Fruit fly (Drosophila melanogaster) whole organism, embryonic: Measurements from ENCODE around the gene pygo.

Source experiments
- ATbp ChIP-seq: fragments of 200-800 bp; sonication (Bioruptor generic); optimal IDR thresholded peaks from 2 replicates; lab custom pipeline; 2017; ENCODE audit warnings: missing biosample characterization, mild to moderate bottlenecking, missing genetic modification characterization, missing genetic modification reagents
- Aef1 ChIP-seq: fragments of 200-800 bp; sonication (Bioruptor generic); IDR thresholded peaks from 3 replicates; pipeline ENCODE4 v1.3.6; 2022; ENCODE audit warnings: missing biosample characterization, missing genetic modification characterization
- BEAF-32 ChIP-seq: fragments of 200-800 bp; sonication (Bioruptor generic); optimal IDR thresholded peaks from 3 replicates; lab custom pipeline; 2017; ENCODE audit warnings: missing biosample characterization, missing genetic modification characterization, mild to moderate bottlenecking, moderate library complexity, missing genetic modification reagents
- CG10147 ChIP-seq: fragments of 200-800 bp; sonication (Bioruptor generic); optimal IDR thresholded peaks from 2 replicates; lab custom pipeline; 2019; ENCODE audit warnings: missing biosample characterization, mild to moderate bottlenecking, missing genetic modification characterization, moderate library complexity
- CG11696 ChIP-seq: fragments of 200-800 bp; sonication (Bioruptor generic); IDR thresholded peaks from 2 replicates; pipeline ENCODE4 v1.3.6; 2022; ENCODE audit warnings: missing biosample characterization, missing genetic modification characterization
- CG12219 ChIP-seq: fragments of 200-800 bp; sonication (Bioruptor generic); optimal IDR thresholded peaks from 3 replicates; lab custom pipeline; 2018; ENCODE audit warnings: missing biosample characterization, mild to moderate bottlenecking, missing genetic modification characterization
- CG12299 ChIP-seq: fragments of 200-800 bp; sonication (Bioruptor generic); optimal IDR thresholded peaks from 2 replicates; lab custom pipeline; 2018; ENCODE audit warnings: missing biosample characterization, mild to moderate bottlenecking, missing genetic modification characterization
- CG13296 ChIP-seq: fragments of 200-800 bp; sonication (Bioruptor generic); optimal IDR thresholded peaks from 3 replicates; lab custom pipeline; 2018; ENCODE audit warnings: missing biosample characterization, mild to moderate bottlenecking, missing genetic modification characterization
- CG13424 ChIP-seq: fragments of 200-800 bp; sonication (Bioruptor generic); optimal IDR thresholded peaks from 2 replicates; lab custom pipeline; 2019; ENCODE audit warnings: missing biosample characterization, mild to moderate bottlenecking, missing genetic modification characterization, moderate library complexity
- CG13894 ChIP-seq: fragments of 200-800 bp; sonication (Bioruptor generic); optimal IDR thresholded peaks from 3 replicates; lab custom pipeline; 2018; ENCODE audit warnings: missing biosample characterization, mild to moderate bottlenecking, missing genetic modification characterization, moderate library complexity
- CG14014 ChIP-seq: fragments of 200-800 bp; sonication (Bioruptor generic); IDR thresholded peaks from 2 replicates; pipeline ENCODE4 v1.3.6; 2022; ENCODE audit warnings: missing biosample characterization, missing genetic modification characterization
- CG15514 ChIP-seq: fragments of 200-800 bp; sonication (Bioruptor generic); optimal IDR thresholded peaks from 3 replicates; lab custom pipeline; 2017; ENCODE audit warnings: missing biosample characterization, missing genetic modification characterization, mild to moderate bottlenecking, moderate library complexity, missing genetic modification reagents
- CG15601 ChIP-seq: fragments of 200-800 bp; sonication (Bioruptor generic); optimal IDR thresholded peaks from 3 replicates; lab custom pipeline; 2019; ENCODE audit warnings: missing biosample characterization, mild to moderate bottlenecking, missing genetic modification characterization, moderate library complexity
- CG16813 ChIP-seq: fragments of 200-800 bp; sonication (Bioruptor generic); IDR thresholded peaks from 3 replicates; pipeline ENCODE4 v1.3.6; 2022; ENCODE audit warnings: missing biosample characterization, missing genetic modification characterization; ENCODE audit not compliant: partially characterized antibody
- CG17568 ChIP-seq: fragments of 200-800 bp; sonication (Bioruptor generic); optimal IDR thresholded peaks from 2 replicates; lab custom pipeline; 2018; ENCODE audit warnings: missing biosample characterization, mild to moderate bottlenecking, missing genetic modification characterization, moderate library complexity
- CG18011 ChIP-seq: fragments of 200-800 bp; sonication (Bioruptor generic); optimal IDR thresholded peaks from 2 replicates; lab custom pipeline; 2017; ENCODE audit warnings: missing biosample characterization, missing genetic modification characterization, mild to moderate bottlenecking, moderate library complexity, missing genotype
- CG2678 ChIP-seq: fragments of 200-800 bp; sonication (Bioruptor generic); optimal IDR thresholded peaks from 3 replicates; lab custom pipeline; 2019; ENCODE audit warnings: missing biosample characterization, mild to moderate bottlenecking, missing genetic modification characterization, moderate library complexity
- CG3065 ChIP-seq: fragments of 200-800 bp; sonication (Bioruptor generic); optimal IDR thresholded peaks from 2 replicates; lab custom pipeline; 2016; ENCODE audit warnings: missing biosample characterization, missing genetic modification characterization
- CG31224 ChIP-seq: fragments of 200-800 bp; sonication (Bioruptor generic); IDR thresholded peaks from 2 replicates; pipeline ENCODE4 v1.3.6; 2022; ENCODE audit warnings: missing biosample characterization, missing genetic modification characterization
- CG31365 ChIP-seq: fragments of 200-800 bp; sonication (Bioruptor generic); optimal IDR thresholded peaks from 2 replicates; lab custom pipeline; 2018; ENCODE audit warnings: missing biosample characterization, mild to moderate bottlenecking, missing genetic modification characterization
- CG9797 ChIP-seq: fragments of 200-800 bp; sonication (Bioruptor generic); optimal IDR thresholded peaks from 3 replicates; lab custom pipeline; 2018; ENCODE audit warnings: missing biosample characterization, mild to moderate bottlenecking, missing genetic modification characterization
- CTCF ChIP-seq: fragments of 200-800 bp; sonication (Bioruptor generic); optimal IDR thresholded peaks from 2 replicates; lab custom pipeline; 2017; ENCODE audit warnings: missing biosample characterization, mild to moderate bottlenecking, missing genetic modification characterization, moderate library complexity
- CoRest ChIP-seq: fragments of 200-800 bp; sonication (Bioruptor generic); optimal IDR thresholded peaks from 3 replicates; lab custom pipeline; 2018; ENCODE audit warnings: missing biosample characterization, mild to moderate bottlenecking, missing genetic modification characterization, moderate library complexity
- Dad ChIP-seq: fragments of 200-800 bp; sonication (Bioruptor generic); optimal IDR thresholded peaks from 3 replicates; lab custom pipeline; 2016; ENCODE audit warnings: missing biosample characterization, missing genetic modification characterization
- GATAe ChIP-seq: fragments of 200-800 bp; sonication (Bioruptor generic); conservative IDR thresholded peaks from 2 replicates; pipeline ENCODE4 v1.3.6; 2022; ENCODE audit warnings: missing biosample characterization, missing genetic modification characterization
- HLH3B ChIP-seq: fragments of 200-800 bp; sonication (Bioruptor generic); IDR thresholded peaks from 2 replicates; pipeline ENCODE4 v1.3.6; 2022; ENCODE audit warnings: missing biosample characterization, missing genetic modification characterization
- Hand ChIP-seq: fragments of 200-800 bp; sonication (Bioruptor generic); optimal IDR thresholded peaks from 2 replicates; lab custom pipeline; 2017; ENCODE audit warnings: mild to moderate bottlenecking, missing biosample characterization, missing genetic modification reagents, missing genetic modification characterization
- Hmr ChIP-seq: fragments of 200-800 bp; sonication (Bioruptor generic); optimal IDR thresholded peaks from 3 replicates; lab custom pipeline; 2017; ENCODE audit warnings: mild to moderate bottlenecking, missing biosample characterization, missing genetic modification reagents, missing genetic modification characterization
- Hr51 ChIP-seq, 2 experiments: fragments of 200-800 bp; sonication (Bioruptor generic); optimal IDR thresholded peaks; 2 replicates in 1 of 2; 3 replicates in 1 of 2; lab custom pipeline; 2016 to 2018; ENCODE audit warnings: missing biosample characterization in 2 of 2, missing genetic modification characterization in 2 of 2, mild to moderate bottlenecking in 1 of 2, moderate library complexity in 1 of 2
- MTF-1 ChIP-seq: fragments of 200-800 bp; sonication (Bioruptor generic); optimal IDR thresholded peaks from 2 replicates; lab custom pipeline; 2018; ENCODE audit warnings: missing biosample characterization, mild to moderate bottlenecking, missing genetic modification characterization, borderline replicate concordance
- Med ChIP-seq: fragments of 200-800 bp; sonication (Bioruptor generic); peaks from one replicate; lab custom pipeline; 2016; ENCODE audit warnings: missing biosample characterization, missing genetic modification characterization, mild to moderate bottlenecking, inconsistent platforms, moderate library complexity
- NK7.1 ChIP-seq: fragments of 200-800 bp; sonication (Bioruptor generic); optimal IDR thresholded peaks from 3 replicates; lab custom pipeline; 2016; ENCODE audit warnings: missing biosample characterization, missing genetic modification characterization
- PHDP ChIP-seq: fragments of 200-800 bp; sonication (Bioruptor generic); optimal IDR thresholded peaks from 3 replicates; lab custom pipeline; 2018; ENCODE audit warnings: missing biosample characterization, mild to moderate bottlenecking, missing genetic modification characterization, moderate library complexity
- Side ChIP-seq: fragments of 200-800 bp; sonication (Bioruptor generic); optimal IDR thresholded peaks from 2 replicates; lab custom pipeline; 2016; ENCODE audit warnings: missing biosample characterization, missing genetic modification characterization
- aop ChIP-seq: fragments of 200-800 bp; sonication (Bioruptor generic); IDR thresholded peaks from 2 replicates; pipeline ENCODE4 v1.3.6; 2022; ENCODE audit warnings: missing biosample characterization, missing genetic modification characterization
- caup ChIP-seq: fragments of 200-800 bp; sonication (Bioruptor generic); optimal IDR thresholded peaks from 3 replicates; lab custom pipeline; 2017; ENCODE audit warnings: missing biosample characterization, mild to moderate bottlenecking, missing genetic modification characterization, moderate library complexity; ENCODE audit not compliant: severe bottlenecking
- chm ChIP-seq: fragments of 200-800 bp; sonication (Bioruptor generic); IDR thresholded peaks from 2 replicates; pipeline ENCODE4 v1.3.6; 2022; ENCODE audit warnings: missing biosample characterization, missing genetic modification characterization
- dati ChIP-seq: fragments of 200-800 bp; sonication (Bioruptor generic); IDR thresholded peaks from 2 replicates; pipeline ENCODE4 v1.3.6; 2022; ENCODE audit warnings: missing biosample characterization, missing genetic modification characterization
- ham ChIP-seq: fragments of 200-800 bp; sonication (Bioruptor generic); IDR thresholded peaks from 2 replicates; pipeline ENCODE4 v1.3.6; 2022; ENCODE audit warnings: missing biosample characterization, missing genetic modification characterization
- kay ChIP-seq: fragments of 200-800 bp; sonication (Bioruptor generic); optimal IDR thresholded peaks from 2 replicates; lab custom pipeline; 2016; ENCODE audit warnings: missing biosample characterization, missing genetic modification characterization
- lab ChIP-seq: fragments of 200-800 bp; sonication (Bioruptor generic); optimal IDR thresholded peaks from 3 replicates; lab custom pipeline; 2017; ENCODE audit warnings: missing biosample characterization, missing genetic modification characterization, mild to moderate bottlenecking, moderate library complexity, missing genetic modification reagents
- nau ChIP-seq: fragments of 200-800 bp; sonication (Bioruptor generic); optimal IDR thresholded peaks from 3 replicates; lab custom pipeline; 2017; ENCODE audit warnings: missing biosample characterization, mild to moderate bottlenecking, missing genetic modification characterization, missing genetic modification reagents
- nerfin-1 ChIP-seq: fragments of 200-800 bp; sonication (Bioruptor generic); optimal IDR thresholded peaks from 3 replicates; lab custom pipeline; 2019; ENCODE audit warnings: missing biosample characterization, mild to moderate bottlenecking, missing genetic modification characterization, moderate library complexity
- odd ChIP-seq: fragments of 200-800 bp; sonication (Bioruptor generic); optimal IDR thresholded peaks from 2 replicates; lab custom pipeline; 2017; ENCODE audit warnings: missing biosample characterization, mild to moderate bottlenecking, missing genetic modification characterization
- psq ChIP-seq: fragments of 200-800 bp; sonication (Bioruptor generic); optimal IDR thresholded peaks from 2 replicates; lab custom pipeline; 2017; ENCODE audit warnings: missing biosample characterization, missing genetic modification characterization
- sens ChIP-seq: fragments of 200-800 bp; sonication (Bioruptor generic); peaks from one replicate; lab custom pipeline; 2016; ENCODE audit warnings: missing biosample characterization, missing genetic modification characterization
- shn ChIP-seq: fragments of 200-800 bp; sonication (Bioruptor generic); optimal IDR thresholded peaks from 3 replicates; lab custom pipeline; 2016; ENCODE audit warnings: missing biosample characterization, missing genetic modification characterization
- tio ChIP-seq: fragments of 200-800 bp; sonication (Bioruptor generic); optimal IDR thresholded peaks from 2 replicates; lab custom pipeline; 2017; ENCODE audit warnings: missing biosample characterization, missing genetic modification characterization, inconsistent platforms
- twi ChIP-seq: fragments of 200-800 bp; optimal IDR thresholded peaks from 2 replicates; lab custom pipeline; 2019; ENCODE audit warnings: missing biosample characterization, mild to moderate bottlenecking, missing genetic modification characterization, moderate library complexity
- zen ChIP-seq: fragments of 200-800 bp; sonication (Bioruptor generic); optimal IDR thresholded peaks from 3 replicates; lab custom pipeline; 2018; ENCODE audit warnings: missing biosample characterization, mild to moderate bottlenecking, missing genetic modification characterization, moderate library complexity

Gene pygo

dm6 chr3R:31603655-31604054 is 23.2 kb upstream of the pygo start (continued):
- peak; percentile 8 for TF ChIP-seq CG13424
- peak; percentile 18; the same call in 1 of the 2 replicates for TF ChIP-seq HLH3B
- no peak for TF ChIP-seq CTCF (GFP tag; lab: Kevin White, UChicago)
- TF ChIP-seq CG15601, result peak; percentile 32
- no peak for TF ChIP-seq CG12299 (tag; lab: Kevin White, UChicago)
- TF ChIP-seq CG14014 (GFP tag; lab: Robert Waterston, UW), result peak; percentile 31; the same call in 1 of the 2 replicates
- TF ChIP-seq CG10147, result peak; percentile 24
- peak; percentile 33 for TF ChIP-seq Side (GFP tag; lab: Kevin White, UChicago)
- peak; percentile 2 for TF ChIP-seq kay (GFP tag; lab: Kevin White, UChicago)
- peak; percentile 28 for TF ChIP-seq nerfin-1 (tag; lab: Kevin White, UChicago)
- TF ChIP-seq dati (GFP tag; lab: Robert Waterston, UW), result no peak
- TF ChIP-seq CG15514 (GFP tag; lab: Kevin White, UChicago), result peak; percentile 17
- peak; percentile 49 for TF ChIP-seq sens (GFP tag; lab: Kevin White, UChicago)
- TF ChIP-seq CG13894 (tag; lab: Kevin White, UChicago), result peak; percentile 15
- no peak for TF ChIP-seq CoRest (tag; lab: Kevin White, UChicago)
- TF ChIP-seq psq (GFP tag; lab: Kevin White, UChicago), result no peak
- peak; percentile 41 for TF ChIP-seq CG17568 (GFP tag; lab: Kevin White, UChicago)
- no peak for TF ChIP-seq zen (tag; lab: Kevin White, UChicago)
- TF ChIP-seq CG11696 (GFP tag; lab: Robert Waterston, UW), result peak; percentile 8; the same call in 1 of the 2 replicates
- TF ChIP-seq Aef1 (GFP tag; lab: Robert Waterston, UW), result no peak
- no peak for TF ChIP-seq Hand (GFP tag; lab: Kevin White, UChicago)
- no peak for TF ChIP-seq tio (GFP tag; lab: Kevin White, UChicago)
- TF ChIP-seq nau (GFP tag; lab: Kevin White, UChicago), result peak; percentile 28
- peak; percentile 52 for TF ChIP-seq PHDP
- peak; percentile 35 for TF ChIP-seq CG2678 (tag; lab: Kevin White, UChicago)
- TF ChIP-seq Med (GFP tag; lab: Kevin White, UChicago), result peak; percentile 86
- no peak for TF ChIP-seq CG9797 (GFP tag; lab: Kevin White, UChicago)
- TF ChIP-seq odd (GFP tag; lab: Kevin White, UChicago), result peak; percentile 36
- peak; percentile 61 for TF ChIP-seq ATbp (GFP tag; lab: Kevin White, UChicago)
- no peak for TF ChIP-seq CG3065 (GFP tag; lab: Kevin White, UChicago)
- no peak for TF ChIP-seq chm
- TF ChIP-seq aop (GFP tag; lab: Robert Waterston, UW), result no peak
- TF ChIP-seq CG31224 (GFP tag; lab: Robert Waterston, UW), result no peak
- peak; percentile 86 for TF ChIP-seq twi
- TF ChIP-seq shn (GFP tag; lab: Kevin White, UChicago), result no peak
- TF ChIP-seq CG13296, result peak; percentile 18
- TF ChIP-seq CG16813 (GFP tag; lab: Robert Waterston, UW), result no peak
- TF ChIP-seq Hr51 (GFP tag; optimal IDR thresholded peaks at IDR 0.05; lab: Kevin White, UChicago), result no peak
- TF ChIP-seq MTF-1 (GFP tag; lab: Kevin White, UChicago), result peak; percentile 17
- TF ChIP-seq Dad (GFP tag; lab: Kevin White, UChicago), result peak; percentile 1
- TF ChIP-seq CG31365 (tag; lab: Kevin White, UChicago), result no peak
- TF ChIP-seq NK7.1 (GFP tag; lab: Kevin White, UChicago), result no peak
- peak; percentile 4 for TF ChIP-seq CG12219 (GFP tag; lab: Kevin White, UChicago)
- no peak for TF ChIP-seq BEAF-32 (GFP tag; lab: Kevin White, UChicago)
- TF ChIP-seq GATAe (GFP tag; lab: Robert Waterston, UW), result no peak
- TF ChIP-seq Hmr (GFP tag; lab: Kevin White, UChicago), result peak; percentile 33
- no peak for TF ChIP-seq CG18011 (GFP tag; lab: Kevin White, UChicago)
- no peak for TF ChIP-seq ham (GFP tag; lab: Robert Waterston, UW)
- TF ChIP-seq caup (GFP tag; lab: Kevin White, UChicago), result no peak
- peak; percentile 36 for TF ChIP-seq lab (GFP tag; lab: Kevin White, UChicago)
